Worm (Caenorhabditis elegans): ENCODE measurements around the gene best-16.

best-16 gene

DNA sequence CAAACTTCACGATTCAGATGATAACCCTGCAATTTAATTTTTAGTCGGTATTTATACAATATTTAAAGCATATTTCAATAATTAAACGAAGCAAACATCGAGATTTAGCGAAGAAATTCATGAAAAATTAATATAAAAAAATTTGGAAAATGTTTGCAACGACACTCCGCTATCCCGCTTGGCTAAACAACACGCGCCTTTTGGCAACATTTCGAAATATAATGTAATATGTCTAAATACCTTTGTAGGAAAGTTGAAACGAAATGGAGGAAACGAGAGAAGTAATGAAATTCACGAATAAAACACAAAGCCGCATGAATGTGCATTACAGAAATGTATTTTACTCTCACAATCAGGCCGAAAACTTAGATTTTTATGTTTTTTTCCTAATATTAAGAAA is 29.9 kb downstream of the best-16 start, which contains the start of gene rpc-1 (continued):
- no peak for TF ChIP-seq snpc-1.2 (GFP tag; IDR thresholded peaks at IDR 0.05)
- no peak for TF ChIP-seq skn-1 (tag; optimal IDR thresholded peaks at IDR 0.05)
- TF ChIP-seq fkh-10 (GFP tag; optimal IDR thresholded peaks at IDR 0.05) = no peak

DNA sequence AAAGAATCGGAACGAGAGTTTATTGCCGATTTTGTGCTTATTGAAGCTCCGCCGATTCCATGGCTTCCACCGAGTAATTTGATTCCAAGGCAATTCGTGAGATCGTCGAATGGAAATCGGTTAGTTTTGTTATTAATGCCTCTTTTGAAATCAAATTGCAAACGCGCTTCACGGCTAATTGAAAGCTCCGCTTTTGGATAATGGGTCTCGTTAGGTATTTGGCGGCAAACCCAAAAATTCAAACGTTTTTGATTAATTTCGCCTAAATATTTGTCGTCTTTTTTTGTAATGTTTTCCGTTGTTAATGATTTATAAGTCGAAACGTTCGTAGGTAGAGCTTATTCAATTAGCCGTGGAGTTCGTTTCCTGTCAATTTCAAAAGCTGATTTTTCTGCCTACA is 36.0 kb downstream of the best-16 start:
- TF ChIP-seq lin-1 (GFP tag; IDR thresholded peaks at IDR 0.05) (no peak), ceh-44 (GFP tag; IDR thresholded peaks at IDR 0.05) (no peak), hmg-1.1 (GFP tag; IDR thresholded peaks at IDR 0.05) (no peak), spr-1 (tag; optimal IDR thresholded peaks at IDR 0.05) (no peak), snpc-1.2 (GFP tag; IDR thresholded peaks at IDR 0.05) (no peak), Y75B8A.6 (GFP tag; IDR thresholded peaks at IDR 0.05) (no peak), R02D3.7 (tag; optimal IDR thresholded peaks at IDR 0.05) (no peak), mdt-29 (GFP tag; IDR thresholded peaks at IDR 0.05) (no peak), unc-62 (GFP tag; optimal IDR thresholded peaks at IDR 0.05 in 1 of 2) (no peak), unc-62 (tag; optimal IDR thresholded peaks at IDR 0.05) (no peak), spr-3 (GFP tag; optimal IDR thresholded peaks at IDR 0.05) (no peak), nhr-48 (tag; optimal IDR thresholded peaks at IDR 0.05) (no peak), hlh-30 (tag; optimal IDR thresholded peaks at IDR 0.05; ENCODE audit: insufficient read depth) (no peak), tra-1 (GFP tag; IDR thresholded peaks at IDR 0.05) (no peak), dmd-8 (GFP tag; IDR thresholded peaks at IDR 0.05) (no peak), ZK546.5 (tag; optimal IDR thresholded peaks at IDR 0.05) (no peak), duxl-1 (tag; optimal IDR thresholded peaks at IDR 0.05; ENCODE audit: poor library complexity) (no peak), skn-1 (tag; optimal IDR thresholded peaks at IDR 0.05) (no peak), snpc-4 (tag; optimal IDR thresholded peaks at IDR 0.05) (no peak), cey-2 (tag; optimal IDR thresholded peaks at IDR 0.05; ENCODE audit: borderline replicate concordance, insufficient read depth) (no peak), ztf-7 (tag; optimal IDR thresholded peaks at IDR 0.05) (no peak)

DNA sequence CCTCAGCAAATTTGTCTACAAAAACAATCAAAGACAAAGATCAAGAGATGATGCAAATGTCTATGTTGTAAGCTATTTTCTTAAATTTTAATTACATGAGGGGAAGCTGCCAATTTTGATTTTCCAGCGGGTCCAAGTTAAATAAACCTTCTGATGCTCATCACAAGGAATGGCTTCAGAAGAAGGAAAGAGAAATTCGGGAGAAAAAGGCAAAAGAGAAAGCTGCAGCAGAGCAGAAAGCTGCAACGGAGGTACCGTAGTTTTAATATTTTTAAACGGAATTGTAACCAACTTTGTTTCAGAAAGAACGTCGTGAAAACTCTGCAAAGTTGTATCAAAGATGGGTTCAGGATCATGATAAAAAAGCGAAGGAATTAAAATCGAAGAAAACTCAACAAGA is 37.5 kb downstream of the best-16 start:
- TF ChIP-seq aha-1 (tag) (peak; percentile 94), F44E2.7 (GFP tag; IDR thresholded peaks at IDR 0.05) (no peak)

DNA sequence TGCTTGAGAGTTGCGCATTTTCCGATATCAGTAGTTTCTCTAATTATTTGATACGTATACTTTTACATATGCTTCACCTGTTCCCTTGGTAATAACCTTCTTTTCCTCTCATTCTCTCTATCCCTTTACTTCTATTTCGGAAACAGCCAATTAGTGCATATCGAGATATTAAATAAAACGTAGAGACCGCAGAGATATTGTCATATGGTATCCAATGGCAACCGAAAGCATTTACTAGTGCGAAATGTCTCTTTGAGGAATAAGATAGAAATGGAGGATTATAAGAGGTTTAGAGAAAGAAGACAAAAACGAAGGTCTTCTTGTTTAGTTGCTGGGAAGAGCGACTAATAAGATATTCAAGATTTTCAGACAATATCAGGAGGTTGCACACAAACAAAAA is 39.3 kb downstream of the best-16 start, which contains the start of gene maph-9:
Gene maph-9, plus strand, starts transcription at position 273 of the 400 bp plus-strand sequence.
- TF ChIP-seq aha-1 (tag) (peak; percentile 67), F26F4.8 (GFP tag; conservative IDR thresholded peaks at IDR 0.05) (no peak)

DNA sequence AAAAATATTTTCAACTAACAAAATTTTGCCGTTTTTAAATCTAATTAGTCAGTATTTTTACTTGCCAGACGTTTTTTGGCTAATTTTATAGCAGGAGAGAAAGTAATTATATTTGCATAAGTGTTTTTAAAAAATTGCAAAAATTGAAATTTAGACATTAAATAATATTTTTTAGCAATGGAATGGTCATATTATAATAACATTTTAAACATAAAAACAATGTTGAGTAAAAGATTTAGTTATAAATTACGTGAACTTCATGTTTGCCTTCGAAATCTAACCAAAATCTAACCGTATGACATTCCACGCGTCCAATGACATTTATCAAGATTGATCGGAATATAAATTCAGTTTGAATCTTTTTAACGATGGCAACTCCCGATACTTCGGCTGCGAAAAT is 41.3 kb downstream of the best-16 start, which contains the start of gene C34D4.2:
Gene C34D4.2, plus strand, starts transcription at position 301 of the 400 bp plus-strand sequence.
- TF ChIP-seq daf-12 (tag; optimal IDR thresholded peaks at IDR 0.05) (no peak), tag-97 (GFP tag; IDR thresholded peaks at IDR 0.05) (no peak), nhr-42 (GFP tag; IDR thresholded peaks at IDR 0.05) (no peak), ceh-62 (tag; optimal IDR thresholded peaks at IDR 0.05) (no peak), snpc-4 (tag; optimal IDR thresholded peaks at IDR 0.05) (no peak), nhr-6 (tag; optimal IDR thresholded peaks at IDR 0.05) (no peak)

DNA sequence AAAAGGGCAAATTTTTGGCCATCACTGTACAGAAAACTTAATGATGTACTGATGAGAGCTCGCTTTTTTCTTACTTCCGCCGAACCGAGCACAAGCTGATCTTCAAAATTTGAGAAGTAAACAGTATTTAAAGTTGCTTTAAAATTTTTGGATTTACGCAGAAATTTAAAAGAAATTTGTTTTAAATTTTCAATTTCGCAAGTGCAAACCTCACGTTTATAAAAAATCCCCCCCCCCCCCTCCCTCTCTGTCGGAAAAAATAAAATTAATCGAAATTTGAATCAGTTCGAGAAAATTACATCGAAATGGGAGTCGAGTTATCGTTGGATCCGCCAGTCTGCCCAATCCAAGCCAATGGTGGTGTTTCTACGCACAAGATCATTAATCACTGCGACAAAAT is 42.3 kb downstream of the best-16 start, which contains the start of gene C34D4.3:
Gene C34D4.3, plus strand, starts transcription at position 301 of the 400 bp plus-strand sequence.
- TF ChIP-seq aha-1 (tag) = peak; percentile 10
- no peak for TF ChIP-seq unc-62 (GFP tag; optimal IDR thresholded peaks at IDR 0.05 in 1 of 2)
- no peak for TF ChIP-seq unc-62 (tag; optimal IDR thresholded peaks at IDR 0.05)

DNA sequence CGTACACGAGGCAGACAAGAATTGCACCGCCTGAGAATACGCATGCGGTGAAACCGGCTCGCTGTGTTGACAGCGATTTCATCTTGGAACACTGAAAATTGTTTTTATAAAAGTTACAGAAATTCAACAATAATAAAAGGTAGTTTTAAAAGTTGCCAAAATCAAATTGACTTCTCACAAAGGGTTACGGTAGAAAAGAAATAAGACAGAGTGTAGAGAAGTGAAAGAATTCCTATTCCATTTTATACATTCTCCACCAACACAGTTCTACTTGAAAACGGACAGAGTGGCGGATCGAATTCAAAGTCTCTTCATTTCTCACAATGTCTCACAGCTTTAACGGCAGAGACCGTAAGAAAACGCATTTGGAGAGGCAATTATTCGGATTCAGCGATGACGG is 43.2 kb downstream of the best-16 start, which contains the start of gene col-113:
Gene col-113, minus strand, starts transcription at position 101 of the 400 bp plus-strand sequence.
- no peak for TF ChIP-seq arid-1 (GFP tag; conservative IDR thresholded peaks at IDR 0.05)
- TF ChIP-seq hif-1 (tag; optimal IDR thresholded peaks at IDR 0.05) = no peak
- no peak for TF ChIP-seq unc-39 (tag; optimal IDR thresholded peaks at IDR 0.05)
- no peak for TF ChIP-seq nhr-6 (tag; optimal IDR thresholded peaks at IDR 0.05)
- no peak for TF ChIP-seq duxl-1 (tag; optimal IDR thresholded peaks at IDR 0.05; ENCODE audit: poor library complexity)
- TF ChIP-seq mdl-1 (tag; optimal IDR thresholded peaks at IDR 0.05) = no peak
- no peak for TF ChIP-seq ceh-28 (tag; optimal IDR thresholded peaks at IDR 0.05)
- no peak for TF ChIP-seq D1046.2 (GFP tag; IDR thresholded peaks at IDR 0.05)
- no peak for TF ChIP-seq egl-27 (tag; optimal IDR thresholded peaks at IDR 0.05)
- TF ChIP-seq gei-8 (GFP tag; optimal IDR thresholded peaks at IDR 0.05) = no peak
- no peak for TF ChIP-seq ceh-82 (tag; optimal IDR thresholded peaks at IDR 0.05)
- no peak for TF ChIP-seq unc-130 (GFP tag; optimal IDR thresholded peaks at IDR 0.05)
- no peak for TF ChIP-seq lin-29 (GFP tag; IDR thresholded peaks at IDR 0.05)
- TF ChIP-seq madf-9 (GFP tag; conservative IDR thresholded peaks at IDR 0.05) = no peak

All from whole organism, L4 larva.